Fruit fly (Drosophila melanogaster) whole organism, embryonic: Measurements from ENCODE around the gene CG10841.
A peak's percentile ranks its signal among the peaks of the same experiment; 100 is the strongest.

Experiments
- B-H2 ChIP-seq: fragments of 200-800 bp; sonication (Bioruptor generic); optimal IDR thresholded peaks from 2 replicates; lab custom pipeline; 2018; ENCODE audit warnings: missing biosample characterization, mild to moderate bottlenecking, missing genetic modification characterization
- BEAF-32 ChIP-seq: fragments of 200-800 bp; sonication (Bioruptor generic); optimal IDR thresholded peaks from 3 replicates; lab custom pipeline; 2017; ENCODE audit warnings: missing biosample characterization, missing genetic modification characterization, mild to moderate bottlenecking, moderate library complexity, missing genetic modification reagents
- Bgb ChIP-seq: fragments of 200-800 bp; sonication (Bioruptor generic); IDR thresholded peaks from 2 replicates; pipeline ENCODE4 v1.3.6; 2022; ENCODE audit warnings: missing biosample characterization, missing genetic modification characterization; ENCODE audit not compliant: partially characterized antibody
- CG11247 ChIP-seq: fragments of 200-800 bp; sonication (Bioruptor generic); IDR thresholded peaks from 2 replicates; pipeline ENCODE4 v1.3.6; 2022; ENCODE audit warnings: missing biosample characterization, missing genetic modification characterization
- CG12659 ChIP-seq: fragments of 200-800 bp; sonication (Bioruptor generic); optimal IDR thresholded peaks from 3 replicates; lab custom pipeline; 2017; ENCODE audit warnings: mild to moderate bottlenecking, missing biosample characterization, missing genetic modification reagents, missing genetic modification characterization
- CG13624 ChIP-seq: fragments of 200-800 bp; sonication (Bioruptor generic); optimal IDR thresholded peaks from 2 replicates; lab custom pipeline; 2016; ENCODE audit warnings: missing biosample characterization, missing genetic modification characterization
- CG14860 ChIP-seq: fragments of 200-800 bp; sonication (Bioruptor generic); IDR thresholded peaks from 3 replicates; pipeline ENCODE4 v1.3.6; 2022; ENCODE audit warnings: missing biosample characterization, missing genetic modification characterization; ENCODE audit not compliant: partially characterized antibody
- CG16813 ChIP-seq: fragments of 200-800 bp; sonication (Bioruptor generic); IDR thresholded peaks from 3 replicates; pipeline ENCODE4 v1.3.6; 2022; ENCODE audit warnings: missing biosample characterization, missing genetic modification characterization; ENCODE audit not compliant: partially characterized antibody
- CG2120 ChIP-seq: fragments of 200-800 bp; sonication (Bioruptor generic); optimal IDR thresholded peaks from 3 replicates; lab custom pipeline; 2016; ENCODE audit warnings: missing biosample characterization, missing genetic modification characterization
- CG30020 ChIP-seq: fragments of 200-800 bp; optimal IDR thresholded peaks from 2 replicates; lab custom pipeline; 2019; ENCODE audit warnings: missing biosample characterization, mild to moderate bottlenecking, missing genetic modification characterization, moderate library complexity
- CG32532 ChIP-seq: fragments of 200-800 bp; sonication (Bioruptor generic); IDR thresholded peaks from 2 replicates; pipeline ENCODE4 v1.3.6; 2022; ENCODE audit warnings: missing biosample characterization, missing genetic modification characterization
- CG34224 ChIP-seq: fragments of 200-800 bp; sonication (Bioruptor generic); IDR thresholded peaks from 3 replicates; pipeline ENCODE4 v1.3.6; 2022; ENCODE audit warnings: missing biosample characterization, missing genetic modification characterization; ENCODE audit not compliant: partially characterized antibody
- CG4424 ChIP-seq: fragments of 200-800 bp; sonication (Bioruptor generic); optimal IDR thresholded peaks from 3 replicates; lab custom pipeline; 2016; ENCODE audit warnings: missing biosample characterization, missing genetic modification characterization
- CG6254 ChIP-seq: fragments of 200-800 bp; sonication (Bioruptor generic); optimal IDR thresholded peaks from 3 replicates; lab custom pipeline; 2017; ENCODE audit warnings: mild to moderate bottlenecking, missing biosample characterization, missing genetic modification reagents, missing genetic modification characterization
- CG7372 ChIP-seq: fragments of 200-800 bp; sonication (Bioruptor generic); IDR thresholded peaks from 2 replicates; pipeline ENCODE4 v1.3.6; 2022; ENCODE audit warnings: missing biosample characterization, missing genetic modification characterization
- CG7839 ChIP-seq: fragments of 200-800 bp; sonication (Bioruptor generic); optimal IDR thresholded peaks from 3 replicates; lab custom pipeline; 2018; ENCODE audit warnings: missing biosample characterization, mild to moderate bottlenecking, missing genetic modification characterization, moderate library complexity
- CG7928 ChIP-seq: fragments of 200-800 bp; sonication (Bioruptor generic); optimal IDR thresholded peaks from 2 replicates; lab custom pipeline; 2017; ENCODE audit warnings: missing biosample characterization, mild to moderate bottlenecking, missing genetic modification characterization
- CG8765 ChIP-seq: fragments of 200-800 bp; sonication (Bioruptor generic); IDR thresholded peaks from 2 replicates; pipeline ENCODE4 v1.3.6; 2022; ENCODE audit warnings: missing biosample characterization, missing genetic modification characterization
- Deaf1 ChIP-seq: fragments of 200-800 bp; optimal IDR thresholded peaks from 3 replicates; lab custom pipeline; 2019; ENCODE audit warnings: missing biosample characterization, mild to moderate bottlenecking, missing genetic modification characterization, moderate library complexity
- Dll ChIP-seq: fragments of 200-800 bp; sonication (Bioruptor generic); IDR thresholded peaks from 4 replicates; pipeline ENCODE4 v1.3.6; 2022; ENCODE audit warnings: missing biosample characterization, missing genetic modification characterization; ENCODE audit not compliant: partially characterized antibody
- Doc2 ChIP-seq: fragments of 200-800 bp; sonication (Bioruptor generic); IDR thresholded peaks from 2 replicates; pipeline ENCODE4 v1.3.6; 2022; ENCODE audit warnings: missing biosample characterization, missing genetic modification characterization
- Drgx ChIP-seq: fragments of 200-800 bp; sonication (Bioruptor generic); IDR thresholded peaks from 2 replicates; pipeline ENCODE4 v1.3.6; 2022; ENCODE audit warnings: missing biosample characterization, missing genetic modification characterization
- E2f2 ChIP-seq: fragments of 200-800 bp; sonication (Bioruptor generic); IDR thresholded peaks from 2 replicates; pipeline ENCODE4 v1.3.6; 2022; ENCODE audit warnings: missing biosample characterization, missing genetic modification characterization
- Elba2 ChIP-seq: fragments of 200-800 bp; sonication (Bioruptor generic); optimal IDR thresholded peaks from 3 replicates; lab custom pipeline; 2016; ENCODE audit warnings: missing biosample characterization, missing genetic modification characterization
- Ets65A ChIP-seq: fragments of 200-800 bp; sonication (Bioruptor generic); peaks from one replicate; lab custom pipeline; 2016; ENCODE audit warnings: missing biosample characterization, missing genetic modification characterization
- Hr3 ChIP-seq: fragments of 200-800 bp; sonication (Bioruptor generic); optimal IDR thresholded peaks from 3 replicates; lab custom pipeline; 2016; ENCODE audit warnings: missing biosample characterization, missing genetic modification characterization
- Hr39 ChIP-seq: fragments of >200 bp; optimal IDR thresholded peaks from 2 replicates; lab custom pipeline; 2017
- MBD-R2 ChIP-seq: fragments of 200-800 bp; sonication (Bioruptor generic); IDR thresholded peaks from 2 replicates; pipeline ENCODE4 v1.3.6; 2022; ENCODE audit warnings: missing biosample characterization, missing genetic modification characterization
- Optix ChIP-seq: fragments of 200-800 bp; sonication (Bioruptor generic); IDR thresholded peaks from 3 replicates; pipeline ENCODE4 v1.3.6; 2022; ENCODE audit warnings: missing biosample characterization, missing genetic modification characterization
- Pdp1 ChIP-seq, 2 experiments: fragments of 200-800 bp; sonication (Bioruptor generic); optimal IDR thresholded peaks; 3 replicates each; lab custom pipeline; 2016; ENCODE audit warnings: missing biosample characterization in 2 of 2, missing genetic modification characterization in 2 of 2, mild to moderate bottlenecking in 1 of 2, moderate library complexity in 1 of 2
- ap ChIP-seq: fragments of 200-800 bp; sonication (Bioruptor generic); IDR thresholded peaks from 2 replicates; pipeline ENCODE4 v1.3.6; 2022; ENCODE audit warnings: missing biosample characterization, missing genetic modification characterization
- btn ChIP-seq: fragments of 200-800 bp; sonication (Bioruptor generic); optimal IDR thresholded peaks from 2 replicates; lab custom pipeline; 2016; ENCODE audit warnings: missing biosample characterization, missing genetic modification characterization
- crol ChIP-seq: fragments of 200-800 bp; sonication (Bioruptor generic); IDR thresholded peaks from 2 replicates; pipeline ENCODE4 v1.3.6; 2022; ENCODE audit warnings: missing biosample characterization, missing genetic modification characterization
- cwo ChIP-seq: fragments of 200-800 bp; sonication (Bioruptor generic); optimal IDR thresholded peaks from 3 replicates; lab custom pipeline; 2017; ENCODE audit warnings: missing biosample characterization, missing genetic modification characterization, mild to moderate bottlenecking, moderate library complexity, missing genetic modification reagents
- dan ChIP-seq: fragments of 200-800 bp; sonication (Bioruptor generic); IDR thresholded peaks from 2 replicates; pipeline ENCODE4 v1.3.6; 2022; ENCODE audit warnings: missing biosample characterization, missing genetic modification characterization
- dimm ChIP-seq: fragments of 200-800 bp; sonication (Bioruptor generic); IDR thresholded peaks from 2 replicates; pipeline ENCODE4 v1.3.6; 2022; ENCODE audit warnings: missing biosample characterization, missing genetic modification characterization
- disco-r ChIP-seq: fragments of 200-800 bp; sonication (Bioruptor generic); optimal IDR thresholded peaks from 2 replicates; lab custom pipeline; 2016; ENCODE audit warnings: missing biosample characterization, missing genetic modification characterization
- fu2 ChIP-seq: fragments of 200-800 bp; sonication (Bioruptor generic); optimal IDR thresholded peaks from 2 replicates; lab custom pipeline; 2016; ENCODE audit warnings: missing biosample characterization, missing genetic modification characterization
- gsb-n ChIP-seq: fragments of 200-800 bp; sonication (Bioruptor generic); optimal IDR thresholded peaks from 3 replicates; lab custom pipeline; 2018; ENCODE audit warnings: missing biosample characterization, mild to moderate bottlenecking, missing genetic modification characterization
- kay ChIP-seq: fragments of 200-800 bp; sonication (Bioruptor generic); optimal IDR thresholded peaks from 2 replicates; lab custom pipeline; 2016; ENCODE audit warnings: missing biosample characterization, missing genetic modification characterization
- peb ChIP-seq: fragments of 200-800 bp; sonication (Bioruptor generic); IDR thresholded peaks from 2 replicates; pipeline ENCODE4 v1.3.6; 2022; ENCODE audit warnings: missing biosample characterization, missing genetic modification characterization
- ranshi ChIP-seq: fragments of 200-800 bp; sonication (Bioruptor generic); IDR thresholded peaks from 2 replicates; pipeline ENCODE4 v1.3.6; 2022; ENCODE audit warnings: missing biosample characterization, missing genetic modification characterization
- row ChIP-seq: fragments of 200-800 bp; sonication (Bioruptor generic); IDR thresholded peaks from 3 replicates; pipeline ENCODE4 v1.3.6; 2022; ENCODE audit warnings: missing biosample characterization, missing genetic modification characterization
- schlank ChIP-seq: fragments of 200-800 bp; sonication (Bioruptor generic); optimal IDR thresholded peaks from 2 replicates; lab custom pipeline; 2018; ENCODE audit warnings: missing biosample characterization, mild to moderate bottlenecking, missing genetic modification characterization
- sd ChIP-seq: fragments of 200-800 bp; sonication (Bioruptor generic); optimal IDR thresholded peaks from 3 replicates; lab custom pipeline; 2018; ENCODE audit warnings: missing biosample characterization, mild to moderate bottlenecking, missing genetic modification characterization, moderate library complexity
- sens-2 ChIP-seq: fragments of 200-800 bp; sonication (Bioruptor generic); IDR thresholded peaks from 2 replicates; pipeline ENCODE4 v1.3.6; 2022; ENCODE audit warnings: missing biosample characterization, missing genetic modification characterization
- seq ChIP-seq: fragments of 200-800 bp; sonication (Bioruptor generic); IDR thresholded peaks from 2 replicates; pipeline ENCODE4 v1.3.6; 2022; ENCODE audit warnings: missing biosample characterization, missing genetic modification characterization
- tgo ChIP-seq: fragments of 200-800 bp; sonication (Bioruptor generic); IDR thresholded peaks from 3 replicates; pipeline ENCODE4 v1.3.6; 2022; ENCODE audit warnings: missing biosample characterization, missing genetic modification characterization
- twi ChIP-seq: fragments of 200-800 bp; optimal IDR thresholded peaks from 2 replicates; lab custom pipeline; 2019; ENCODE audit warnings: missing biosample characterization, mild to moderate bottlenecking, missing genetic modification characterization, moderate library complexity
- vnd ChIP-seq: fragments of 200-800 bp; sonication (Bioruptor generic); IDR thresholded peaks from 3 replicates; pipeline ENCODE4 v1.3.6; 2022; ENCODE audit warnings: missing biosample characterization, missing genetic modification characterization; ENCODE audit not compliant: partially characterized antibody

The CG10841 gene

dm6 chr3R:13644778-13645660, 13.3 kb downstream of the CG10841 start (continued):
- TF ChIP-seq row (GFP tag; lab: Robert Waterston, UW): peak; percentile 68; the same call in 1 of the 3 replicates
- TF ChIP-seq CG11247 (GFP tag; lab: Robert Waterston, UW): no peak
- no peak for TF ChIP-seq vnd
- TF ChIP-seq Doc2: no peak
- TF ChIP-seq B-H2: no peak
- TF ChIP-seq CG8765 (GFP tag; lab: Robert Waterston, UW): no peak
- TF ChIP-seq crol (GFP tag; lab: Robert Waterston, UW): peak; percentile 89
- no peak for TF ChIP-seq ranshi (GFP tag; lab: Robert Waterston, UW)
- TF ChIP-seq CG12659 (GFP tag; lab: Kevin White, UChicago): peak; percentile 52
- TF ChIP-seq Pdp1 (GFP tag; optimal IDR thresholded peaks at IDR 0.05; lab: Kevin White, UChicago): peak in 1 of 2 experiments; percentile 84
- no peak for TF ChIP-seq Hr3 (GFP tag; lab: Kevin White, UChicago)
- TF ChIP-seq CG32532 (GFP tag; lab: Robert Waterston, UW): peak; percentile 56; the same call in 1 of the 2 replicates
- TF ChIP-seq Drgx: peak; percentile 55
- no peak for TF ChIP-seq CG7839
- TF ChIP-seq cwo (GFP tag; lab: Kevin White, UChicago): no peak
- peak; percentile 43; the same call in 1 of the 4 replicates for TF ChIP-seq Dll (GFP tag; lab: Robert Waterston, UW)
- peak; percentile 6; the same call in 1 of the 2 replicates for TF ChIP-seq peb (GFP tag; lab: Robert Waterston, UW)
- no peak for TF ChIP-seq CG7372
- no peak for TF ChIP-seq Bgb (GFP tag; lab: Robert Waterston, UW)
- no peak for TF ChIP-seq Elba2
- TF ChIP-seq CG16813 (GFP tag; lab: Robert Waterston, UW): no peak
- peak; percentile 33; the same call in 1 of the 2 replicates for TF ChIP-seq E2f2 (GFP tag; lab: Robert Waterston, UW)
- no peak for TF ChIP-seq disco-r
- no peak for TF ChIP-seq fu2
- no peak for TF ChIP-seq CG13624 (GFP tag; lab: Kevin White, UChicago)
- TF ChIP-seq BEAF-32 (GFP tag; lab: Kevin White, UChicago): no peak
- TF ChIP-seq twi (tag; lab: Kevin White, UChicago): no peak
- no peak for TF ChIP-seq dan
- no peak for TF ChIP-seq btn (GFP tag; lab: Kevin White, UChicago)
- no peak for TF ChIP-seq sd
- TF ChIP-seq ap: no peak
- TF ChIP-seq Optix (GFP tag; lab: Robert Waterston, UW): no peak; the same call in 2 of the 3 replicates
- TF ChIP-seq tgo (GFP tag; lab: Robert Waterston, UW): no peak
- no peak for TF ChIP-seq Hr39 (lab: Kevin White, UChicago)
- TF ChIP-seq kay (GFP tag; lab: Kevin White, UChicago): peak; percentile 6
- TF ChIP-seq dimm (GFP tag; lab: Robert Waterston, UW): no peak
- no peak for TF ChIP-seq schlank (tag; lab: Kevin White, UChicago)
- no peak for TF ChIP-seq seq (GFP tag; lab: Robert Waterston, UW)
- TF ChIP-seq CG4424 (GFP tag; lab: Kevin White, UChicago): no peak
- TF ChIP-seq CG14860 (GFP tag; lab: Robert Waterston, UW): no peak
- no peak for TF ChIP-seq CG7928
- no peak for TF ChIP-seq MBD-R2
- TF ChIP-seq gsb-n (tag; lab: Kevin White, UChicago): no peak
- TF ChIP-seq CG34224 (GFP tag; lab: Robert Waterston, UW): peak; percentile 52; the same call in 2 of the 3 replicates
- TF ChIP-seq CG2120 (GFP tag; lab: Kevin White, UChicago): peak; percentile 49
- TF ChIP-seq Ets65A: peak; percentile 86
- TF ChIP-seq CG6254 (GFP tag; lab: Kevin White, UChicago): peak; percentile 23
- TF ChIP-seq Deaf1 (tag; lab: Kevin White, UChicago): peak; percentile 63
- no peak; the same call in 1 of the 2 replicates for TF ChIP-seq sens-2 (GFP tag; lab: Robert Waterston, UW)
- TF ChIP-seq CG30020: no peak
